Fruit fly (Drosophila melanogaster): ENCODE data around the gene Ge-1.
A peak's percentile ranks its signal among the peaks of the same experiment; 100 is the strongest.

Ge-1 gene

DNA sequence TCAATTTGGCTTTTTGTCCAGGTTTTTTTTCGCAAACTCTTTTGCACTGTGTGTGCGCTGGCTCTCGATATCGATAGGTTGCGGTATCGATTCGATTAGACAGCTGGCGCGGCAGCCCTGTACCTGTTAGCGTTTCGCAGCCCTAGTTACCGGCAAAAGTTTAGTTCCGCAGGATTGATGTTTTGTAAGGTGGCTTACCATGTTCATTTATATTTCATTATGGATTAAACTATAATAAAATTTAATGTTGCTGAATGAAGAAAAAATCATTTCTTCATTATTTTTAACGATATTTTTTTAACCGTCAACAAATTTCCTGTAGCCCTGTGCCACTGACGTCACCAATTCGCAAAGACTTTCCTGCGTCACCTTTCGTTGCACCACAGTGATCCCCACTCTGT lies 5.9 kb upstream of the Ge-1 start, which contains the start of gene Reps (continued):
- TF ChIP-seq Sry-δ (GFP tag; optimal IDR thresholded peaks at IDR 0.05): peak; percentile 83
- peak; percentile 97 for TF ChIP-seq fu2 (GFP tag; optimal IDR thresholded peaks at IDR 0.05)
- peak; percentile 56; the same call in 1 of the 2 replicates for TF ChIP-seq hbn (GFP tag; IDR thresholded peaks at IDR 0.05; ENCODE audit: partially characterized antibody)
- peak; percentile 97 for TF ChIP-seq trem (tag; optimal IDR thresholded peaks at IDR 0.05)
- TF ChIP-seq CG14014 (GFP tag; IDR thresholded peaks at IDR 0.05): peak; percentile 98
- TF ChIP-seq CG17829 (tag; optimal IDR thresholded peaks at IDR 0.05): peak; percentile 99
- peak; percentile 96 for TF ChIP-seq CG10267 (tag; optimal IDR thresholded peaks at IDR 0.05)
- TF ChIP-seq Nf-YB (GFP tag; optimal IDR thresholded peaks at IDR 0.05): peak; percentile 88
- TF ChIP-seq CG2712 (tag; optimal IDR thresholded peaks at IDR 0.05): peak; percentile 99
- peak; percentile 93 for TF ChIP-seq run (tag; optimal IDR thresholded peaks at IDR 0.05)
- peak; percentile 57 for TF ChIP-seq ash1 (GFP tag; optimal IDR thresholded peaks at IDR 0.05)
- peak; percentile 97 for TF ChIP-seq CG16863 (GFP tag; optimal IDR thresholded peaks at IDR 0.05)
- TF ChIP-seq slp2 (GFP tag; optimal IDR thresholded peaks at IDR 0.05): peak; percentile 97
- TF ChIP-seq CG15479 (GFP tag; optimal IDR thresholded peaks at IDR 0.05): peak; percentile 78
- TF ChIP-seq CG1529 (GFP tag; optimal IDR thresholded peaks at IDR 0.05): peak; percentile 96
- TF ChIP-seq dm (GFP tag; optimal IDR thresholded peaks at IDR 0.05): peak; percentile 95
- peak; percentile 98 for TF ChIP-seq seq (GFP tag; IDR thresholded peaks at IDR 0.05)
- peak; percentile 95 for TF ChIP-seq scrt (GFP tag; optimal IDR thresholded peaks at IDR 0.05)
- peak; percentile 96 for TF ChIP-seq lbe (GFP tag; optimal IDR thresholded peaks at IDR 0.05)
- TF ChIP-seq H15 (GFP tag; IDR thresholded peaks at IDR 0.05): peak; percentile 99
- peak; percentile 94 for TF ChIP-seq mirr (GFP tag; optimal IDR thresholded peaks at IDR 0.05)
- peak; percentile 99 for TF ChIP-seq stc (GFP tag; IDR thresholded peaks at IDR 0.05)
- peak; percentile 95 for TF ChIP-seq ab (GFP tag; optimal IDR thresholded peaks at IDR 0.05)
- peak; percentile 99 for TF ChIP-seq CG30431 (GFP tag; optimal IDR thresholded peaks at IDR 0.05)
- peak; percentile 99 for TF ChIP-seq slou (GFP tag; optimal IDR thresholded peaks at IDR 0.05)
- TF ChIP-seq BtbVII (GFP tag; optimal IDR thresholded peaks at IDR 0.05): peak; percentile 97
- TF ChIP-seq pzg (GFP tag; optimal IDR thresholded peaks at IDR 0.05): peak; percentile 89
- peak; percentile 96 for TF ChIP-seq CG1024 (GFP tag; IDR thresholded peaks at IDR 0.05)
- peak; percentile 96 for TF ChIP-seq Antp (GFP tag; optimal IDR thresholded peaks at IDR 0.05)
- peak; percentile 98 for TF ChIP-seq NFAT (GFP tag; IDR thresholded peaks at IDR 0.05)
- peak; percentile 86 for TF ChIP-seq Hey (tag; optimal IDR thresholded peaks at IDR 0.05)
- TF ChIP-seq CG31441 (GFP tag; IDR thresholded peaks at IDR 0.05): peak; percentile 99
- TF ChIP-seq lilli (GFP tag; optimal IDR thresholded peaks at IDR 0.05): peak; percentile 99
- TF ChIP-seq CG2875 (GFP tag; optimal IDR thresholded peaks at IDR 0.05): peak; percentile 97
- TF ChIP-seq CG1603 (tag; optimal IDR thresholded peaks at IDR 0.05): peak; percentile 98
- peak; percentile 99 for TF ChIP-seq Ssrp (tag; optimal IDR thresholded peaks at IDR 0.05)
- TF ChIP-seq CG8478 (optimal IDR thresholded peaks at IDR 0.05): no peak
- peak; percentile 99 for TF ChIP-seq Mrtf (GFP tag; IDR thresholded peaks at IDR 0.05)
- TF ChIP-seq Mad (GFP tag; optimal IDR thresholded peaks at IDR 0.05): peak; percentile 98
- TF ChIP-seq Ets65A (GFP tag): peak; percentile 100
- peak; percentile 99 for TF ChIP-seq ap (GFP tag; IDR thresholded peaks at IDR 0.05)
- TF ChIP-seq CG13624 (GFP tag; optimal IDR thresholded peaks at IDR 0.05): peak; percentile 98
- peak; percentile 97 for TF ChIP-seq CG11504 (tag; optimal IDR thresholded peaks at IDR 0.05)
- TF ChIP-seq CG10654 (GFP tag; optimal IDR thresholded peaks at IDR 0.05): peak; percentile 99
- TF ChIP-seq CG13775 (GFP tag; optimal IDR thresholded peaks at IDR 0.05): peak; percentile 100
- TF ChIP-seq luna (GFP tag; optimal IDR thresholded peaks at IDR 0.05): peak; percentile 96
- peak; percentile 99 for TF ChIP-seq CG4424 (GFP tag; optimal IDR thresholded peaks at IDR 0.05)
- TF ChIP-seq CG34422 (GFP tag; IDR thresholded peaks at IDR 0.05): peak; percentile 100
- TF ChIP-seq CG4707 (GFP tag; optimal IDR thresholded peaks at IDR 0.05): peak; percentile 90
- TF ChIP-seq CG11398 (GFP tag; optimal IDR thresholded peaks at IDR 0.05): peak; percentile 93
- TF ChIP-seq CG7987 (GFP tag; optimal IDR thresholded peaks at IDR 0.05): peak; percentile 94
- peak; percentile 99 for TF ChIP-seq CG10366 (GFP tag; IDR thresholded peaks at IDR 0.05)

Data from whole organism, embryonic.